Worm (Caenorhabditis elegans) whole organism, L2 larva: Measurements from ENCODE around the gene Y102A5C.40.

Experiments used
- elt-1 ChIP-seq: fragments of 150-350 bp; optimal IDR thresholded peaks from 2 replicates; lab custom pipeline; 2014; ENCODE audit warnings: missing biosample characterization, missing genetic modification characterization
- gmeb-1 ChIP-seq: fragments of 150-350 bp; optimal IDR thresholded peaks from 2 replicates; lab custom pipeline; 2014; ENCODE audit warnings: missing biosample characterization, missing genetic modification characterization
- lsy-2 ChIP-seq, 2 experiments: fragments of 150-350 bp in 1 of 2; sonication (generic microtip) in 1 of 2; optimal IDR thresholded peaks; 2 replicates each; lab custom pipeline; 2014 to 2017; ENCODE audit warnings: missing biosample characterization in 2 of 2, missing genetic modification characterization in 2 of 2
- mdl-1 ChIP-seq, 2 experiments: fragments of 150-350 bp in 1 of 2; sonication (generic microtip) in 1 of 2; optimal IDR thresholded peaks; 2 replicates each; lab custom pipeline; 2017; ENCODE audit warnings: missing biosample characterization in 2 of 2, missing genetic modification characterization in 2 of 2
- nhr-25 ChIP-seq: fragments of 150-350 bp; sonication (generic microtip); optimal IDR thresholded peaks from 3 replicates; lab custom pipeline; 2014; ENCODE audit warnings: missing biosample characterization, missing genetic modification characterization
- skn-1 ChIP-seq: sonication (generic microtip); optimal IDR thresholded peaks from 2 replicates; lab custom pipeline; 2017; ENCODE audit warnings: missing biosample characterization, missing genetic modification characterization
- ztf-11 ChIP-seq: sonication (generic microtip); optimal IDR thresholded peaks from 2 replicates; lab custom pipeline; 2017; ENCODE audit warnings: missing biosample characterization, missing genetic modification characterization
- ztf-4 ChIP-seq: fragments of 150-350 bp; optimal IDR thresholded peaks from 2 replicates; lab custom pipeline; 2014; ENCODE audit warnings: missing biosample characterization, missing genetic modification characterization

DNA sequence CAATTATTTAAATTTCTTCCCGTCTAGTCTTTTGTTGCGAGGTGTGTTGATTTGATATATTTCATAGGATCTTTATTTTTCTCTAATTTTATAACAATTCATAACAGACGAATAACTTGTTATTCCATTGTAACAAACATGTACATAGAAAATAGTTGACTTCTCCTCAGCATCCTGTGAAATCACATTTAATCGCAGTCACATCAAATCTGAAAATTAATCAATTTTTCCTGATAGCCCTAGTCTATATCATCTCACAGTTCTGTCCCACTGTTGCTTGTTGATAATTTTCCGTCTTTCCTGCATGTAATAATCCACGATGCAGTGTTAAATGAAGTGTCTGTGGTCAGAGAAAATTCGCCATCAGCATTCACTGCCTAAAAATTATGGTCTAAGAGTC, 848 bp upstream of the Y102A5C.40 start:
- TF ChIP-seq mdl-1 (tag; optimal IDR thresholded peaks at IDR 0.05; lab: Kevin White, UChicago) (no peak), elt-1 (no peak), ztf-4 (tag; lab: Kevin White, UChicago) (no peak), lsy-2 (tag; optimal IDR thresholded peaks at IDR 0.05; lab: Kevin White, UChicago) (no peak), ztf-11 (no peak), nhr-25 (no peak), gmeb-1 (tag; lab: Kevin White, UChicago) (no peak), skn-1 (tag; lab: Kevin White, UChicago) (no peak)
